Worm (Caenorhabditis elegans): ENCODE measurements around the gene clec-212.

clec-212 gene

ce11 chrV:7520077-7520476 lies 50.1 kb downstream of the clec-212 start, which contains the start of gene srb-19:
Gene srb-19 (minus strand): TSS chrV:7520177.
- TF ChIP-seq unc-30 (tag; optimal IDR thresholded peaks at IDR 0.05) (no peak), nhr-71 (tag; optimal IDR thresholded peaks at IDR 0.05) (peak; percentile 26), sptf-1 (tag; optimal IDR thresholded peaks at IDR 0.05) (no peak), fkh-8 (tag; optimal IDR thresholded peaks at IDR 0.05) (peak; percentile 1), ceh-90 (tag; optimal IDR thresholded peaks at IDR 0.05) (no peak), ceh-8 (GFP tag; optimal IDR thresholded peaks at IDR 0.05) (no peak), hlh-17 (GFP tag; optimal IDR thresholded peaks at IDR 0.05; ENCODE audit: borderline replicate concordance) (no peak)
